Worm (Caenorhabditis elegans): ENCODE data around the gene C24H10.2.
A peak's percentile ranks its signal among the peaks of the same experiment; 100 is the strongest.

C24H10.2 gene

DNA sequence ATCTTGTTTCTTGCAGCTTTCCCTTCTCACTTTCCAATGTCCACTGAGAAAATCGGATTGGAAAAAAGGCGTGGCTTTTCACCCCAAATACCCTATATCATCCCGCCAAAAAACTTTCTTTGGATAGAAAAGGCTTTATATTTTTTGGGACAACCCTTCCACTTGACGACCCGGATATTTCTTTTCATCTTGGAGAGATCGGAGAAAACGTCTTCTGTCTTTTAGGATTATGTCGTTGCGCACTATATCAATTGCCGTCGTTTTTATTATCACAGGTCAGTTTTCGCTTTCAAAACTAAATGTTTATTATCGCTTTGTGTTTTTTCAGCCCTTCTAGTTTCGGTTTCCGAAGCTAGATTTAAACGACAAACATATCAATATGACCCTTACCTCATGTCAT is 20.5 kb upstream of the C24H10.2 start, which contains the start of gene Y64H9A.2:
Y64H9A.2 (plus strand) TSS at position 90 of the 400 bp plus-strand sequence.
- no peak for TF ChIP-seq ama-1 (optimal IDR thresholded peaks at IDR 0.05)
- TF ChIP-seq sea-1 (GFP tag; conservative IDR thresholded peaks at IDR 0.05): no peak

DNA sequence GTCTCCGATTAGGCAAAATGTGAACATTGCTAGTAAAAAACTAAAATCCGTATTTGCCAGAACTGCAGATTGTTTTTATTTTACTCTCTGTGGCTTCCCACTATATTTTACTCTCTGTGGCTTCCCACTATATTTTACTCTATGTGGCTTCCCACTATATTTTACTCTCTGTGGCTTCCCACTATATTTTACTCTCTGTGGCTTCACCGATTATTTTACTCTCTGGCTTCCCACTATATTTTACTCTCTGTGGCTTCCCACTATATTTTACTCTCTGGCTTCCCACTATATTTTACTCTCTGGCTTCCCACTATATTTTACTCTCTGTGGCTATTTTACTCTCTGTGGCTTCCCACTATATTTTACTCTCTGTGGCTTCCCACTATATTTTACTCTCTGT is 8.2 kb upstream of the C24H10.2 start:
- TF ChIP-seq F13C5.2 (tag; optimal IDR thresholded peaks at IDR 0.05) (peak; percentile 61), hmbx-1 (tag; optimal IDR thresholded peaks at IDR 0.05) (peak; percentile 89), ets-7 (tag; optimal IDR thresholded peaks at IDR 0.05) (peak; percentile 60), hnd-1 (tag; optimal IDR thresholded peaks at IDR 0.05) (peak; percentile 85), aly-1 (tag; optimal IDR thresholded peaks at IDR 0.05) (peak; percentile 71)

ce11 chrX:5059163-5059562 is 5.2 kb upstream of the C24H10.2 start, which contains the start of gene C24H10.4:
Gene C24H10.4, minus strand, starts transcription at chrX:5059263.
- TF ChIP-seq ceh-13 (GFP tag; optimal IDR thresholded peaks at IDR 0.05) (no peak), B0310.2 (tag; optimal IDR thresholded peaks at IDR 0.05) (no peak), tbx-11 (GFP tag; IDR thresholded peaks at IDR 0.05) (no peak), ets-7 (tag; optimal IDR thresholded peaks at IDR 0.05) (no peak), pes-1 (GFP tag; IDR thresholded peaks at IDR 0.05) (no peak), tra-4 (tag; optimal IDR thresholded peaks at IDR 0.05) (no peak), hmbx-1 (tag; optimal IDR thresholded peaks at IDR 0.05) (no peak), tbx-37 (GFP tag; conservative IDR thresholded peaks at IDR 0.05) (no peak), aly-1 (tag; optimal IDR thresholded peaks at IDR 0.05) (no peak), ama-1 (optimal IDR thresholded peaks at IDR 0.05) (no peak), hnd-1 (tag; optimal IDR thresholded peaks at IDR 0.05) (no peak), ceh-36 (tag; optimal IDR thresholded peaks at IDR 0.05) (no peak), flt-1 (GFP tag; IDR thresholded peaks at IDR 0.05) (no peak), sea-1 (GFP tag; conservative IDR thresholded peaks at IDR 0.05) (no peak), F13C5.2 (tag; optimal IDR thresholded peaks at IDR 0.05) (no peak), hmg-4 (GFP tag; optimal IDR thresholded peaks at IDR 0.05) (no peak)

ce11 chrX:5060756-5061155 is 3.6 kb upstream of the C24H10.2 start, which contains the start of gene C24H10.3:
Gene C24H10.3, plus strand, starts transcription at chrX:5061056.
- TF ChIP-seq hmg-4 (GFP tag; optimal IDR thresholded peaks at IDR 0.05) (no peak), tbx-11 (GFP tag; IDR thresholded peaks at IDR 0.05) (no peak), B0310.2 (tag; optimal IDR thresholded peaks at IDR 0.05) (no peak), F13C5.2 (tag; optimal IDR thresholded peaks at IDR 0.05) (no peak), ceh-13 (GFP tag; optimal IDR thresholded peaks at IDR 0.05) (no peak), aly-1 (tag; optimal IDR thresholded peaks at IDR 0.05) (no peak), ceh-36 (tag; optimal IDR thresholded peaks at IDR 0.05) (no peak), tbx-37 (GFP tag; conservative IDR thresholded peaks at IDR 0.05) (no peak), pes-1 (GFP tag; IDR thresholded peaks at IDR 0.05) (no peak), ets-7 (tag; optimal IDR thresholded peaks at IDR 0.05) (no peak), hnd-1 (tag; optimal IDR thresholded peaks at IDR 0.05) (no peak), ama-1 (optimal IDR thresholded peaks at IDR 0.05) (no peak)

ce11 chrX:5061763-5062162 is 2.6 kb upstream of the C24H10.2 start:
- TF ChIP-seq scrt-1 (GFP tag; IDR thresholded peaks at IDR 0.05) (no peak), ceh-36 (tag; optimal IDR thresholded peaks at IDR 0.05) (no peak), ama-1 (optimal IDR thresholded peaks at IDR 0.05) (no peak), sea-1 (GFP tag; conservative IDR thresholded peaks at IDR 0.05) (no peak), B0310.2 (tag; optimal IDR thresholded peaks at IDR 0.05) (no peak), aly-1 (tag; optimal IDR thresholded peaks at IDR 0.05) (no peak), pes-1 (GFP tag; IDR thresholded peaks at IDR 0.05) (no peak), flt-1 (GFP tag; IDR thresholded peaks at IDR 0.05) (no peak), hmbx-1 (tag; optimal IDR thresholded peaks at IDR 0.05) (no peak), tbx-37 (GFP tag; conservative IDR thresholded peaks at IDR 0.05) (no peak), ceh-13 (GFP tag; optimal IDR thresholded peaks at IDR 0.05) (no peak), hmg-4 (GFP tag; optimal IDR thresholded peaks at IDR 0.05) (no peak), ets-7 (tag; optimal IDR thresholded peaks at IDR 0.05) (no peak), tbx-11 (GFP tag; IDR thresholded peaks at IDR 0.05) (no peak), tra-4 (tag; optimal IDR thresholded peaks at IDR 0.05) (no peak), hnd-1 (tag; optimal IDR thresholded peaks at IDR 0.05) (no peak), F13C5.2 (tag; optimal IDR thresholded peaks at IDR 0.05) (no peak)

DNA sequence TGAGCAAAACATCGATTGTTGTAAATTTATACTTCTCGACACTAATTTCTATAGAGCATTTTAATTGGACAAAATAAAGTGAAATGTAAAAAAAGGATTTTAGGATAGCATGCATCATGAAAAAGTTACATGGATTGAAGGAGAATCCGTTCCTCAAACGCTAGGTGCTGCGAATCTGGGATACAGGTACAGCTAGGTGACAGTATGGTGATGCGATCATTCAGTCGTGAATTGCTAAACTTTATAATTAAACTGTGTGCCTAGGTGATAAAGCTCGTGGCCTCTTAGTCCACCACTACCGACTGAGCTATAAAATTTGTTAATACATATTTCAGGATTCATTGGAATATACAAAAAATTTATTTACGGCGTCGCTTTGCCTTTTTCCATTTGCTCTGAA is 2.2 kb downstream of the C24H10.2 start:
- TF ChIP-seq F13C5.2 (tag; optimal IDR thresholded peaks at IDR 0.05) (no peak), ceh-36 (tag; optimal IDR thresholded peaks at IDR 0.05) (no peak), tbx-11 (GFP tag; IDR thresholded peaks at IDR 0.05) (no peak), tra-4 (tag; optimal IDR thresholded peaks at IDR 0.05) (no peak), hmg-4 (GFP tag; optimal IDR thresholded peaks at IDR 0.05) (no peak), ama-1 (optimal IDR thresholded peaks at IDR 0.05) (no peak), tbx-37 (GFP tag; conservative IDR thresholded peaks at IDR 0.05) (no peak), hnd-1 (tag; optimal IDR thresholded peaks at IDR 0.05) (no peak), aly-1 (tag; optimal IDR thresholded peaks at IDR 0.05) (no peak), pes-1 (GFP tag; IDR thresholded peaks at IDR 0.05) (no peak), scrt-1 (GFP tag; IDR thresholded peaks at IDR 0.05) (no peak), ets-7 (tag; optimal IDR thresholded peaks at IDR 0.05) (no peak), sea-1 (GFP tag; conservative IDR thresholded peaks at IDR 0.05) (no peak), flt-1 (GFP tag; IDR thresholded peaks at IDR 0.05) (no peak), ceh-13 (GFP tag; optimal IDR thresholded peaks at IDR 0.05) (no peak), hmbx-1 (tag; optimal IDR thresholded peaks at IDR 0.05) (no peak), B0310.2 (tag; optimal IDR thresholded peaks at IDR 0.05) (no peak)

ce11 chrX:5067796-5068195 is 3.4 kb downstream of the C24H10.2 start, which contains the start of gene clc-7:
Gene clc-7, plus strand, starts transcription at chrX:5068096.
- TF ChIP-seq tra-4 (tag; optimal IDR thresholded peaks at IDR 0.05) (no peak), hmbx-1 (tag; optimal IDR thresholded peaks at IDR 0.05) (no peak), scrt-1 (GFP tag; IDR thresholded peaks at IDR 0.05) (no peak), ceh-13 (GFP tag; optimal IDR thresholded peaks at IDR 0.05) (no peak), tbx-11 (GFP tag; IDR thresholded peaks at IDR 0.05) (no peak), flt-1 (GFP tag; IDR thresholded peaks at IDR 0.05) (no peak), ceh-36 (tag; optimal IDR thresholded peaks at IDR 0.05) (no peak), ets-7 (tag; optimal IDR thresholded peaks at IDR 0.05) (no peak)

DNA sequence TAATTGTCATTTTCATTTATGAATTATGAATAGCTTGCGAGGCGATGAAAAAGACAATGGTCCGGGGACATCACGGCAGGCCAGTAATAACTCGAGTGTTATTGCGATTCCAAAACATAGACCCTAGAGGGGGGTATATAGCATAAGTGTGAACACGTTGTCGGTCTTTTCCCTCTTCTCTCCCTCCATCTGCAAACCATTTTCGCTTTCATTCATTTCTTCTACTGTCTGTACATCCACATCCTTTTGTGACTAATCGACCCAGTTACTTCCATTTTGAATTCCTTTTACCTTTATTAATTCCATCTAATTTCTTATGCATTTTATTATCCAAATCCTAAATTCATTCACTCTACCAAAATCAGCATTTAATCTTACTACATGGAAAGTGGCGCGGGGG is 6.6 kb downstream of the C24H10.2 start:
- no peak for TF ChIP-seq hmg-4 (GFP tag; optimal IDR thresholded peaks at IDR 0.05)
- TF ChIP-seq ama-1 (optimal IDR thresholded peaks at IDR 0.05): no peak
- TF ChIP-seq flt-1 (GFP tag; IDR thresholded peaks at IDR 0.05): no peak
- TF ChIP-seq tra-4 (tag; optimal IDR thresholded peaks at IDR 0.05): no peak
- TF ChIP-seq ceh-36 (tag; optimal IDR thresholded peaks at IDR 0.05): no peak
- no peak for TF ChIP-seq tbx-37 (GFP tag; conservative IDR thresholded peaks at IDR 0.05)
- no peak for TF ChIP-seq hnd-1 (tag; optimal IDR thresholded peaks at IDR 0.05)

Data from whole organism, early embryonic.